Worm (Caenorhabditis elegans) whole organism, L4 larva: Measurements from ENCODE around the gene nhr-98.
A peak's percentile ranks its signal among the peaks of the same experiment; 100 is the strongest.

ENCODE experiments used
- F10B5.3 ChIP-seq: sonication (generic microtip); optimal IDR thresholded peaks from 2 replicates; lab custom pipeline; 2016; ENCODE audit warnings: mild to moderate bottlenecking, missing genetic modification characterization, missing compliant biosample characterization
- Y48G9A.11 ChIP-seq: fragments of 200-800 bp; sonication (Bioruptor generic); IDR thresholded peaks from 2 replicates; pipeline ENCODE4 v1.3.6; 2022; ENCODE audit warnings: missing genetic modification reagents, missing genetic modification characterization, missing compliant biosample characterization
- ZK337.2 ChIP-seq: fragments of 200-800 bp; sonication (Bioruptor generic); IDR thresholded peaks from 2 replicates; pipeline ENCODE4 v1.3.6; 2022; ENCODE audit warnings: missing genetic modification reagents, missing genetic modification characterization, missing compliant biosample characterization
- aha-1 ChIP-seq: fragments of 150-350 bp; peaks from one replicate; lab custom pipeline; 2014; ENCODE audit warnings: missing biosample characterization, missing genetic modification characterization
- daf-16 ChIP-seq, 3 experiments: sonication (generic microtip); optimal IDR thresholded peaks; 2 replicates each; lab custom pipeline; 2016 to 2017; ENCODE audit warnings: missing genetic modification characterization in 3 of 3, missing genetic modification reagents in 3 of 3, mild to moderate bottlenecking in 2 of 3, missing compliant biosample characterization in 2 of 3, missing biosample characterization in 1 of 3, moderate library complexity in 1 of 3
- dmd-6 ChIP-seq: fragments of 200-800 bp; sonication (Bioruptor generic); IDR thresholded peaks from 2 replicates; pipeline ENCODE4 v1.3.6; 2022; ENCODE audit warnings: missing genetic modification reagents, missing genetic modification characterization, missing compliant biosample characterization
- dve-1 ChIP-seq: sonication (generic microtip); optimal IDR thresholded peaks from 2 replicates; lab custom pipeline; 2017; ENCODE audit warnings: antibody characterized with exemption, mild to moderate bottlenecking, missing genetic modification characterization, missing compliant biosample characterization; ENCODE audit not compliant: insufficient read depth
- gei-8 ChIP-seq: fragments of 200-800 bp; sonication (Bioruptor generic); optimal IDR thresholded peaks from 2 replicates; lab custom pipeline; 2018; ENCODE audit warnings: mild to moderate bottlenecking, missing genetic modification characterization, missing compliant biosample characterization
- hlh-11 ChIP-seq: fragments of 200-800 bp; sonication (Bioruptor generic); optimal IDR thresholded peaks from 2 replicates; lab custom pipeline; 2018; ENCODE audit warnings: mild to moderate bottlenecking, missing genetic modification characterization, missing compliant biosample characterization
- hlh-30 ChIP-seq: sonication (generic microtip); optimal IDR thresholded peaks from 2 replicates; lab custom pipeline; 2017; ENCODE audit warnings: antibody characterized with exemption, mild to moderate bottlenecking, missing genetic modification characterization, missing compliant biosample characterization; ENCODE audit not compliant: insufficient read depth
- lin-1 ChIP-seq: fragments of 200-800 bp; sonication (Bioruptor generic); IDR thresholded peaks from 2 replicates; pipeline ENCODE4 v1.3.6; 2022; ENCODE audit warnings: missing genetic modification reagents, missing genetic modification characterization, missing compliant biosample characterization
- mdl-1 ChIP-seq, 2 experiments: fragments of 150-350 bp in 1 of 2; sonication (generic microtip) in 1 of 2; optimal IDR thresholded peaks; 2 replicates each; lab custom pipeline; 2014 to 2017; ENCODE audit warnings: missing biosample characterization in 2 of 2, missing genetic modification characterization in 2 of 2
- mep-1 ChIP-seq: fragments of 150-350 bp; sonication (generic microtip); optimal IDR thresholded peaks from 3 replicates; lab custom pipeline; 2014; ENCODE audit warnings: missing biosample characterization, missing genetic modification characterization
- mxl-3 ChIP-seq: fragments of 200-800 bp; sonication (Bioruptor generic); optimal IDR thresholded peaks from 2 replicates; lab custom pipeline; 2018; ENCODE audit warnings: mild to moderate bottlenecking, missing genetic modification characterization, missing compliant biosample characterization
- nhr-102 ChIP-seq: sonication (generic microtip); optimal IDR thresholded peaks from 2 replicates; lab custom pipeline; 2016; ENCODE audit warnings: mild to moderate bottlenecking, missing genetic modification characterization, moderate library complexity, missing compliant biosample characterization
- nhr-25 ChIP-seq: sonication (generic microtip); optimal IDR thresholded peaks from 2 replicates; lab custom pipeline; 2017; ENCODE audit warnings: missing genetic modification characterization, mild to moderate bottlenecking, missing compliant biosample characterization, antibody characterized with exemption, moderate library complexity, borderline replicate concordance; ENCODE audit not compliant: insufficient read depth
- nhr-28 ChIP-seq: fragments of 150-350 bp; optimal IDR thresholded peaks from 2 replicates; lab custom pipeline; 2014; ENCODE audit warnings: missing biosample characterization, missing genetic modification characterization
- nhr-77 ChIP-seq: fragments of 150-350 bp; optimal IDR thresholded peaks from 2 replicates; lab custom pipeline; 2014; ENCODE audit warnings: missing biosample characterization, missing genetic modification characterization
- php-3 ChIP-seq: fragments of 200-800 bp; sonication (Bioruptor generic); IDR thresholded peaks from 2 replicates; pipeline ENCODE4 v1.3.6; 2022; ENCODE audit warnings: missing genetic modification reagents, missing genetic modification characterization, missing compliant biosample characterization
- pqm-1 ChIP-seq: sonication (generic microtip); optimal IDR thresholded peaks from 2 replicates; lab custom pipeline; 2017; ENCODE audit warnings: missing biosample characterization, missing genetic modification characterization
- skn-1 ChIP-seq: fragments of 150-350 bp; optimal IDR thresholded peaks from 2 replicates; lab custom pipeline; 2014; ENCODE audit warnings: missing biosample characterization, missing genetic modification characterization
- snpc-4 ChIP-seq: fragments of 150-350 bp; optimal IDR thresholded peaks from 2 replicates; lab custom pipeline; 2014; ENCODE audit warnings: missing biosample characterization, missing genetic modification characterization
- spr-3 ChIP-seq: fragments of 200-800 bp; sonication (Bioruptor generic); optimal IDR thresholded peaks from 2 replicates; lab custom pipeline; 2018; ENCODE audit warnings: mild to moderate bottlenecking, missing genetic modification characterization, missing compliant biosample characterization
- tra-1 ChIP-seq: fragments of 200-800 bp; sonication (Bioruptor generic); IDR thresholded peaks from 2 replicates; pipeline ENCODE4 v1.3.6; 2022; ENCODE audit warnings: missing genetic modification reagents, missing genetic modification characterization, missing compliant biosample characterization
- unc-62 ChIP-seq, 3 experiments: fragments of 150-350 bp in 1 of 3; sonication (generic microtip); optimal IDR thresholded peaks in 2 of 3; peaks in 1 of 3; 1 replicate in 1 of 3; 2 replicates in 2 of 3; lab custom pipeline; 2014 to 2017; ENCODE audit warnings: missing biosample characterization in 3 of 3, missing genetic modification characterization in 3 of 3, missing genetic modification reagents in 3 of 3, missing genotype in 1 of 3
- zfp-3 ChIP-seq: fragments of 200-800 bp; sonication (Bioruptor generic); conservative IDR thresholded peaks from 2 replicates; pipeline ENCODE4 v1.3.6; 2022; ENCODE audit warnings: missing genetic modification reagents, missing genetic modification characterization, missing compliant biosample characterization
- zip-11 ChIP-seq: fragments of 200-800 bp; sonication (Bioruptor generic); IDR thresholded peaks from 2 replicates; pipeline ENCODE4 v1.3.6; 2022; ENCODE audit warnings: missing genetic modification characterization, missing compliant biosample characterization
- ztf-11 ChIP-seq: fragments of 150-350 bp; optimal IDR thresholded peaks from 2 replicates; lab custom pipeline; 2014; ENCODE audit warnings: missing biosample characterization, missing genetic modification characterization

nhr-98 gene

DNA sequence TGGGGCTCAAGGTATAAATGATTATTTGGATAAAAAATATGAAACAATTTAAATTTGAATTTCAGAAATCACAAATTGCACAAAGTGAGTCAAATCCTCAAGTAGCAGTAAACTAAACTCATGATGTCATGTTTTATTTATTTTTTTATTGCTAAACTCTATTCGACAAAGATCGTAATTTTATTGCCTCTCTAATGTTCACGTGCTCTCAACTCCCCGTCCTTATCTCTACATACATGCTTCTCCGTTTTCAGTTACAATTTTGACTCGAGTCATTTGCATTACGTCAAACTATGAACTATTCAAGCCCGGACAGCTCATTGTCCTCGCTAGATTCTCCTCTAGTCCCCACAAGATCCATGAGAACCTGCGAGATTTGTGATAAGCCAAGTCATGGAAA lies 20.8 kb downstream of the nhr-98 start, which contains the start of gene nhr-99:
Gene nhr-99, plus strand, starts transcription at position 263 of the 400 bp plus-strand sequence.
- TF ChIP-seq dve-1 (tag; lab: Kevin White, UChicago) (peak; percentile 71), nhr-28 (peak; percentile 80), pqm-1 (peak; percentile 46), php-3 (peak; percentile 94), nhr-77 (peak; percentile 47), skn-1 (tag; lab: Kevin White, UChicago) (no peak), dmd-6 (GFP tag; lab: Robert Waterston, UW) (peak; percentile 79), mdl-1 (tag; optimal IDR thresholded peaks at IDR 0.05; lab: Kevin White, UChicago) (peak in 1 of 2 experiments; percentile 45), hlh-30 (tag; lab: Kevin White, UChicago) (peak; percentile 39), daf-16 (GFP tag; optimal IDR thresholded peaks at IDR 0.05; lab: Kevin White, UChicago) (no peak), daf-16 (tag; optimal IDR thresholded peaks at IDR 0.05; lab: Kevin White, UChicago) (peak; percentile 75), hlh-11 (tag; lab: Kevin White, UChicago) (peak; percentile 61), zip-11 (GFP tag; lab: Robert Waterston, UW) (no peak), mxl-3 (GFP tag; lab: Kevin White, UChicago) (peak; percentile 27), gei-8 (no peak)
- TF ChIP-seq, all 104 proteins: peak for 11

DNA sequence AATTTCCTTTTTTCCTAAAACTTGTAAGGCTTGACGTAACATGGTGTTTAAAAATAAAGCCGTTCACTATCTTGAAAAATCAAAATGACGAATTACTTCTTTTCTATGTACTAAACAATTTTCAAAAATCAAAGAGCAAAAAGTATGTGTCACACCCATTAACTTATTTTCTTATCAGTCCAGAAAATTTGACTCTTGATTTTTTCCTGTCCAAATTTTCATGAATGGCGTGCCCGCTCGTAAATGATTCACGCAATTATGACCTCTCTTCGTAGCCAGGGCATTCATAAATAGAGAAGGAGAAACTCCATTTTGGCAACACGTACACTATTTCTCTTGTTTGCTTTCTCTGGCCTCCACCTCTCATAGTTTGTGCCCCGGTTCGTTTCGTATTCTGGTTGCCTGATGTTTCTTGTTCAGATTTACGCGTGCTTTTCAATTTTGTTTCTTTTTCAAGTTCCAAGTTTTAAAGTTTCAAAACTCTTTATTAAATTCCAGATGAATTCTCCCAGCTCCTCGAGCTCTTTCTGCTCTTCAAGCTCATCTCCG lies 24.1 kb downstream of the nhr-98 start, which contains the start of gene nhr-55:
Gene nhr-55, plus strand, starts transcription at position 499 of the 549 bp plus-strand sequence.
- TF ChIP-seq daf-16 (GFP tag; optimal IDR thresholded peaks at IDR 0.05; lab: Kevin White, UChicago) (no peak), daf-16 (tag; optimal IDR thresholded peaks at IDR 0.05; lab: Kevin White, UChicago) (peak; percentile 63), lin-1 (GFP tag; lab: Robert Waterston, UW) (0 out of 2 replicates have a peak, but pooled peaks have one; percentile 12), nhr-28 (peak; percentile 91), pqm-1 (peak; percentile 68), dve-1 (tag; lab: Kevin White, UChicago) (peak; percentile 36), ZK337.2 (GFP tag; lab: Robert Waterston, UW) (no peak), nhr-25 (tag; lab: Kevin White, UChicago) (no peak), unc-62 (GFP tag; optimal IDR thresholded peaks at IDR 0.05 in 1 of 2; lab: Kevin White, UChicago) (no peak), unc-62 (tag; optimal IDR thresholded peaks at IDR 0.05; lab: Kevin White, UChicago) (no peak), Y48G9A.11 (GFP tag; lab: Robert Waterston, UW) (no peak), nhr-77 (peak; percentile 24), zfp-3 (GFP tag; lab: Robert Waterston, UW) (no peak), gei-8 (no peak), hlh-11 (tag; lab: Kevin White, UChicago) (peak; percentile 50), dmd-6 (GFP tag; lab: Robert Waterston, UW) (peak; percentile 87), tra-1 (GFP tag; lab: Robert Waterston, UW) (no peak)
- TF ChIP-seq, all 104 proteins: peak for 8

DNA sequence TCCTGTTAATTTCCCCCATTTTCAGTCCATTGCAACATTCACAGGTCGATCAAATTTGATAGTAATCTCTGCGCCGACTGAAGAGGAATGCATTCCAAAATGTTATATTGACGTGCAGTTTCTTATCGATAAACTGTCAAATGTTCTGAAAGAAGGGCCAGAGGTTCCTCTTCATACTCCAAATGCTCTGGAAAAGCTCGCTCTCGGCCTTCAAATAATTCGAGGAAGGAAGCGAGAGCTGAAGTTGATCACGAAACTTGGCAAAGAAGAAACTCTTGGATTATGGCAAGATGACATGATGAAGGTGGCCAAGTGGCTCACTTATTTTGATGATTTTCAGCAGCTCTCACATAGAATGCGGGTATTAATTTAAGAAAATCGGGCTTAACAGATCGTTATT lies 25.4 kb downstream of the nhr-98 start:
- TF ChIP-seq snpc-4 (tag; lab: Kevin White, UChicago) (no peak), skn-1 (tag; lab: Kevin White, UChicago) (no peak), aha-1 (tag; lab: Kevin White, UChicago) (peak; percentile 38), dmd-6 (GFP tag; lab: Robert Waterston, UW) (peak; percentile 60), unc-62 (GFP tag; optimal IDR thresholded peaks at IDR 0.05 in 1 of 2; lab: Kevin White, UChicago) (peak in 1 of 2 experiments; percentile 97), unc-62 (tag; optimal IDR thresholded peaks at IDR 0.05; lab: Kevin White, UChicago) (no peak)

DNA sequence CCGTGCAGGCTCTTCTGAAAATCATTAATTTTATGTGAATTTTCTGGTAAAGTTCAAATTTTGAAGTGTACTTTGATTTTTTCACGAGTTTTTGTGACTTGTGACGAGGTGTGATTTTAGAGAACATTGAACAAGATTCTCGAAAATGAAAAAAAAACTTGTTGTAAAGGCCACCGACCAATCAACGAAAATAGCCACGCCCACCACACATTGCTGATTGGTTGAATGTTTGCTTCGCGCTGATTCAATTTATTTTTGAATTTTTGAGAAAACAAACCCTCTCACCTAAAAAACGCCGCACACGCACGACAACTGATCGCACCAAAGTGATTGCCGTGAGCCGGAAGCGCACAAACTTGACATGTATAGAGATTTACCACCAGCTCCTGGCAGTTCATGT lies 29.2 kb downstream of the nhr-98 start:
- TF ChIP-seq dmd-6 (GFP tag; lab: Robert Waterston, UW) (0 out of 2 replicates have a peak, but pooled peaks have one; percentile 24), spr-3 (no peak), F10B5.3 (no peak)

DNA sequence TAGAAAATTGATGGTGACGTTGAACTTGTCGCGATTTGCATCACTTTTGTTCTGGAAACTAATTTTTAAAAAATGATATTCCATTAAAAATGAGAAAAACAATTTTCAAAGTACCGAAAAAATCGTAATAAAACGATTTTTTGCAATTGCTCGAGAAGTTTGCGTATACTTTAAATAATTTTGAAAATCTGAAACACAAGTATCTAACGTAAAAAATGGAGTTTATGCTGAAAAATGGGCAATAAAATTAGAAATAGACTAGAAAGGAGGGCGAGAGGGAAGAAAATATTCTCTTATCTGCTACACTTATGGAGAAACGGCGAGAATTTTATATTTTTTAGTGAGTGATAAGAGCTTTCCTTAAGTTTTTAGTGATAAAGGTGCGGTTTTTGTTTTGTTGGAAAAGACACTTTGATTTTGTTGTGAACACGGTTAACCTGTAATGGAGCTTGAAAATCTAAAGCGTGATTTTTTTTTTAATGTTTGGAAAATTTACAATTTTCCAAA lies 29.7 kb downstream of the nhr-98 start, which contains the start of gene nhr-130:
Gene nhr-130, minus strand, starts transcription at position 51 of the 507 bp plus-strand sequence.
- TF ChIP-seq pqm-1 (peak; percentile 81), ztf-11 (tag; lab: Kevin White, UChicago) (no peak), mep-1 (no peak), nhr-77 (peak; percentile 48), daf-16 (GFP tag; optimal IDR thresholded peaks at IDR 0.05; lab: Kevin White, UChicago) (no peak), daf-16 (tag; optimal IDR thresholded peaks at IDR 0.05; lab: Kevin White, UChicago) (peak; percentile 86), nhr-102 (peak; percentile 1), snpc-4 (tag; lab: Kevin White, UChicago) (no peak), aha-1 (tag; lab: Kevin White, UChicago) (peak; percentile 46), hlh-11 (tag; lab: Kevin White, UChicago) (peak; percentile 31), dmd-6 (GFP tag; lab: Robert Waterston, UW) (peak; percentile 57), dve-1 (tag; lab: Kevin White, UChicago) (peak; percentile 65), nhr-28 (peak; percentile 91), php-3 (peak; percentile 80)
